Worm (Caenorhabditis elegans) whole organism, young adult: ENCODE results near the gene lec-11.

ENCODE experiments used
- B0035.1 ChIP-seq: sonication (generic microtip); optimal IDR thresholded peaks from 2 replicates; lab custom pipeline; 2016; ENCODE audit warnings: missing genetic modification characterization, mild to moderate bottlenecking, missing compliant biosample characterization, missing genotype, missing genetic modification reagents
- C17E4.6 ChIP-seq: fragments of 200-800 bp; sonication (Bioruptor generic); IDR thresholded peaks from 2 replicates; pipeline ENCODE4 v1.3.6; 2022; ENCODE audit warnings: missing genetic modification reagents, missing genetic modification characterization, missing compliant biosample characterization
- F10E7.11 ChIP-seq: sonication (generic microtip); optimal IDR thresholded peaks from 2 replicates; lab custom pipeline; 2017; ENCODE audit warnings: mild to moderate bottlenecking, missing genetic modification characterization, moderate library complexity, missing compliant biosample characterization
- F22D6.2 ChIP-seq: sonication (generic microtip); optimal IDR thresholded peaks from 2 replicates; lab custom pipeline; 2016; ENCODE audit warnings: mild to moderate bottlenecking, missing genetic modification characterization, missing compliant biosample characterization
- F23B12.7 ChIP-seq: sonication (generic microtip); optimal IDR thresholded peaks from 2 replicates; lab custom pipeline; 2017; ENCODE audit warnings: missing genetic modification characterization, mild to moderate bottlenecking, missing compliant biosample characterization, antibody characterized with exemption, moderate library complexity; ENCODE audit not compliant: insufficient read depth
- F33H1.4 ChIP-seq: fragments of 200-800 bp; sonication (Bioruptor generic); IDR thresholded peaks from 2 replicates; pipeline ENCODE4 v1.3.6; 2022; ENCODE audit warnings: missing genetic modification reagents, missing genetic modification characterization, missing compliant biosample characterization
- F55B11.4 ChIP-seq: sonication (generic microtip); optimal IDR thresholded peaks from 2 replicates; lab custom pipeline; 2016; ENCODE audit warnings: missing compliant biosample characterization, missing genetic modification characterization, borderline replicate concordance; ENCODE audit not compliant: insufficient read depth
- F57A8.1 ChIP-seq: fragments of 200-800 bp; sonication (Bioruptor generic); optimal IDR thresholded peaks from 2 replicates; lab custom pipeline; 2018; ENCODE audit warnings: mild to moderate bottlenecking, missing genetic modification characterization, moderate library complexity, missing compliant biosample characterization
- T07F8.4 ChIP-seq: sonication (generic microtip); optimal IDR thresholded peaks from 2 replicates; lab custom pipeline; 2016; ENCODE audit warnings: mild to moderate bottlenecking, missing genetic modification characterization, moderate library complexity, missing compliant biosample characterization
- Y53G8AR.9 ChIP-seq: fragments of 200-800 bp; sonication (Bioruptor generic); conservative IDR thresholded peaks from 2 replicates; pipeline ENCODE4 v1.3.6; 2022; ENCODE audit warnings: missing genetic modification reagents, missing genetic modification characterization, missing compliant biosample characterization
- Y56A3A.18 ChIP-seq: fragments of 200-800 bp; sonication (Bioruptor generic); IDR thresholded peaks from 2 replicates; pipeline ENCODE4 v1.3.6; 2022; ENCODE audit warnings: missing genetic modification reagents, missing genetic modification characterization, missing compliant biosample characterization
- Y67H2A.10 ChIP-seq: fragments of 200-800 bp; sonication (Bioruptor generic); conservative IDR thresholded peaks from 2 replicates; pipeline ENCODE4 v1.3.6; 2022; ENCODE audit warnings: missing genetic modification reagents, missing genetic modification characterization, missing compliant biosample characterization
- Y79H2A.3 ChIP-seq: fragments of 200-800 bp; sonication (Bioruptor generic); conservative IDR thresholded peaks from 2 replicates; pipeline ENCODE4 v1.3.6; 2022; ENCODE audit warnings: missing genetic modification reagents, missing genetic modification characterization, missing compliant biosample characterization
- akir-1 ChIP-seq: fragments of 200-800 bp; sonication (Bioruptor generic); optimal IDR thresholded peaks from 2 replicates; lab custom pipeline; 2018; ENCODE audit warnings: mild to moderate bottlenecking, missing genetic modification characterization, moderate library complexity, missing compliant biosample characterization
- attf-6 ChIP-seq: fragments of 200-800 bp; sonication (Bioruptor generic); IDR thresholded peaks from 2 replicates; pipeline ENCODE4 v1.3.6; 2022; ENCODE audit warnings: missing genetic modification reagents, missing genetic modification characterization, missing compliant biosample characterization
- bed-1 ChIP-seq: fragments of 200-800 bp; sonication (Bioruptor generic); IDR thresholded peaks from 2 replicates; pipeline ENCODE4 v1.3.6; 2022; ENCODE audit warnings: missing genetic modification reagents, missing genetic modification characterization, missing compliant biosample characterization
- ccch-3 ChIP-seq: fragments of 200-800 bp; sonication (Bioruptor generic); optimal IDR thresholded peaks from 2 replicates; lab custom pipeline; 2018; ENCODE audit warnings: mild to moderate bottlenecking, missing genetic modification characterization, missing compliant biosample characterization
- ceh-100 ChIP-seq: fragments of 200-800 bp; sonication (Bioruptor generic); IDR thresholded peaks from 2 replicates; pipeline ENCODE4 v1.3.6; 2022; ENCODE audit warnings: missing genetic modification reagents, missing genetic modification characterization, missing compliant biosample characterization
- ceh-58 ChIP-seq: fragments of 200-800 bp; sonication (Bioruptor generic); IDR thresholded peaks from 2 replicates; pipeline ENCODE4 v1.3.6; 2022; ENCODE audit warnings: missing genetic modification characterization, missing compliant biosample characterization
- ceh-91 ChIP-seq: fragments of 200-800 bp; sonication (Bioruptor generic); IDR thresholded peaks from 2 replicates; pipeline ENCODE4 v1.3.6; 2022; ENCODE audit warnings: missing genetic modification reagents, missing genetic modification characterization, missing compliant biosample characterization
- dpl-1 ChIP-seq: fragments of 150-350 bp; optimal IDR thresholded peaks from 2 replicates; lab custom pipeline; 2014; ENCODE audit warnings: missing biosample characterization, missing genetic modification reagents, missing genetic modification characterization
- egl-44 ChIP-seq: fragments of 200-800 bp; sonication (Bioruptor generic); IDR thresholded peaks from 2 replicates; pipeline ENCODE4 v1.3.6; 2022; ENCODE audit warnings: missing genetic modification reagents, missing genetic modification characterization, missing compliant biosample characterization
- egrh-3 ChIP-seq: fragments of 200-800 bp; sonication (Bioruptor generic); IDR thresholded peaks from 2 replicates; pipeline ENCODE4 v1.3.6; 2022; ENCODE audit warnings: missing genetic modification reagents, missing genetic modification characterization, missing compliant biosample characterization
- ets-4 ChIP-seq: fragments of 200-800 bp; sonication (Bioruptor generic); optimal IDR thresholded peaks from 2 replicates; lab custom pipeline; 2018; ENCODE audit warnings: mild to moderate bottlenecking, missing genetic modification characterization, missing compliant biosample characterization
- fkh-3 ChIP-seq: sonication (generic microtip); optimal IDR thresholded peaks from 2 replicates; lab custom pipeline; 2016; ENCODE audit warnings: mild to moderate bottlenecking, missing genetic modification characterization, missing compliant biosample characterization
- him-1 ChIP-seq: sonication (generic microtip); optimal IDR thresholded peaks from 2 replicates; lab custom pipeline; 2016; ENCODE audit warnings: missing genotype, missing genetic modification reagents, missing genetic modification characterization, missing compliant biosample characterization
- hlh-12 ChIP-seq: sonication (generic microtip); optimal IDR thresholded peaks from 2 replicates; lab custom pipeline; 2016; ENCODE audit warnings: missing genetic modification characterization, missing compliant biosample characterization
- hmg-20 ChIP-seq: fragments of 200-800 bp; sonication (Bioruptor generic); IDR thresholded peaks from 2 replicates; pipeline ENCODE4 v1.3.6; 2022; ENCODE audit warnings: missing genetic modification reagents, missing genetic modification characterization, missing compliant biosample characterization
- hsf-1 ChIP-seq: fragments of 200-800 bp; sonication (Bioruptor generic); IDR thresholded peaks from 2 replicates; pipeline ENCODE4 v1.3.6; 2022; ENCODE audit warnings: missing genetic modification reagents, missing genetic modification characterization, missing compliant biosample characterization
- lin-26 ChIP-seq: fragments of 200-800 bp; sonication (Bioruptor generic); IDR thresholded peaks from 2 replicates; pipeline ENCODE4 v1.3.6; 2022; ENCODE audit warnings: missing genetic modification reagents, missing genetic modification characterization, missing compliant biosample characterization
- lin-54 ChIP-seq: fragments of 200-800 bp; sonication (Bioruptor generic); optimal IDR thresholded peaks from 2 replicates; lab custom pipeline; 2018; ENCODE audit warnings: mild to moderate bottlenecking, missing genetic modification characterization, missing compliant biosample characterization
- mcd-1 ChIP-seq: fragments of 200-800 bp; sonication (Bioruptor generic); IDR thresholded peaks from 2 replicates; pipeline ENCODE4 v1.3.6; 2022; ENCODE audit warnings: missing genetic modification reagents, missing genetic modification characterization, missing compliant biosample characterization
- mes-4 ChIP-seq: sonication (generic microtip); optimal IDR thresholded peaks from 2 replicates; lab custom pipeline; 2016; ENCODE audit warnings: missing genotype, missing genetic modification characterization, missing compliant biosample characterization
- nhr-179 ChIP-seq: sonication (generic microtip); optimal IDR thresholded peaks from 2 replicates; lab custom pipeline; 2016; ENCODE audit warnings: mild to moderate bottlenecking, missing genetic modification characterization, missing compliant biosample characterization
- pbrm-1 ChIP-seq: fragments of 200-800 bp; sonication (Bioruptor generic); IDR thresholded peaks from 2 replicates; pipeline ENCODE4 v1.3.6; 2022; ENCODE audit warnings: missing genetic modification reagents, missing genetic modification characterization, missing compliant biosample characterization
- rec-8 ChIP-seq, 2 experiments: sonication (generic microtip); optimal IDR thresholded peaks; 2 replicates each; lab custom pipeline; 2016; ENCODE audit warnings: mild to moderate bottlenecking in 2 of 2, missing genetic modification characterization in 2 of 2, missing genetic modification reagents in 2 of 2, missing genotype in 2 of 2, missing biosample characterization in 1 of 2, missing compliant biosample characterization in 1 of 2, moderate library complexity in 1 of 2
- snpc-1.1 ChIP-seq: sonication (generic microtip); optimal IDR thresholded peaks from 2 replicates; lab custom pipeline; 2017; ENCODE audit warnings: missing genetic modification characterization, mild to moderate bottlenecking, missing compliant biosample characterization, antibody characterized with exemption, moderate library complexity, missing genotype, missing genetic modification reagents; ENCODE audit not compliant: insufficient read depth
- snpc-1.3 ChIP-seq: sonication (generic microtip); optimal IDR thresholded peaks from 2 replicates; lab custom pipeline; 2017; ENCODE audit warnings: missing genetic modification characterization, mild to moderate bottlenecking, missing compliant biosample characterization, antibody characterized with exemption, moderate library complexity, missing genotype, missing genetic modification reagents; ENCODE audit not compliant: insufficient read depth
- snpc-3.4 ChIP-seq: sonication (generic microtip); optimal IDR thresholded peaks from 2 replicates; lab custom pipeline; 2017; ENCODE audit warnings: missing genetic modification characterization, mild to moderate bottlenecking, missing compliant biosample characterization, antibody characterized with exemption, moderate library complexity, missing genotype, missing genetic modification reagents
- snpc-4 ChIP-seq, 5 experiments: fragments of 150-350 bp in 1 of 5; sonication (generic microtip) in 4 of 5; optimal IDR thresholded peaks; 2 replicates each; lab custom pipeline; 2014 to 2018; ENCODE audit warnings: missing genetic modification characterization in 5 of 5, missing biosample characterization in 3 of 5, antibody characterized with exemption in 2 of 5, mild to moderate bottlenecking in 2 of 5, missing compliant biosample characterization in 2 of 5, missing genotype in 2 of 5, moderate library complexity in 2 of 5, missing genetic modification reagents in 1 of 5
- somi-1 ChIP-seq: fragments of 200-800 bp; sonication (Bioruptor generic); optimal IDR thresholded peaks from 2 replicates; lab custom pipeline; 2018; ENCODE audit warnings: mild to moderate bottlenecking, missing genetic modification characterization, missing compliant biosample characterization
- tbp1 ChIP-seq: fragments of 200-800 bp; sonication (Bioruptor generic); optimal IDR thresholded peaks from 2 replicates; lab custom pipeline; 2018; ENCODE audit warnings: mild to moderate bottlenecking, missing genetic modification characterization, missing compliant biosample characterization
- tbx-9 ChIP-seq: sonication (generic microtip); optimal IDR thresholded peaks from 2 replicates; lab custom pipeline; 2016; ENCODE audit warnings: borderline replicate concordance, missing genetic modification characterization, inconsistent platforms, missing compliant biosample characterization
- unc-130 ChIP-seq: sonication (generic microtip); optimal IDR thresholded peaks from 2 replicates; lab custom pipeline; 2016; ENCODE audit warnings: missing genetic modification reagents, missing genetic modification characterization, missing compliant biosample characterization
- ztf-25 ChIP-seq: fragments of 200-800 bp; sonication (Bioruptor generic); IDR thresholded peaks from 2 replicates; pipeline ENCODE4 v1.3.6; 2022; ENCODE audit warnings: missing genetic modification reagents, missing genetic modification characterization, missing compliant biosample characterization

The lec-11 gene

ce11 chrIV:6556624-6557368 is 33.2 kb downstream of the lec-11 start, which contains the start of gene try-3 (continued):
- TF ChIP-seq unc-130 (GFP tag; lab: Kevin White, UChicago), result no peak
- no peak for TF ChIP-seq akir-1
- TF ChIP-seq hmg-20 (GFP tag; lab: Robert Waterston, UW), result peak; percentile 71
- no peak for TF ChIP-seq tbx-9 (tag; lab: Kevin White, UChicago)
- peak; percentile 13 for TF ChIP-seq ets-4
- TF ChIP-seq egl-44 (GFP tag; lab: Robert Waterston, UW), result peak; percentile 31; the same call in 1 of the 2 replicates
- peak; percentile 18 to 46 for TF ChIP-seq rec-8 (tag; optimal IDR thresholded peaks at IDR 0.05; lab: Kevin White, UChicago)
- TF ChIP-seq mes-4 (tag; lab: Kevin White, UChicago), result no peak
- no peak for TF ChIP-seq ccch-3 (GFP tag; lab: Kevin White, UChicago)
- no peak for TF ChIP-seq hlh-12 (tag; lab: Kevin White, UChicago)
- 0 out of 2 replicates have a peak, but pooled peaks have one; percentile 18 for TF ChIP-seq C17E4.6 (GFP tag; lab: Robert Waterston, UW)
- TF ChIP-seq F10E7.11 (tag; lab: Kevin White, UChicago), result no peak
- TF ChIP-seq attf-6 (GFP tag; lab: Robert Waterston, UW), result peak; percentile 82; the same call in 1 of the 2 replicates
- TF ChIP-seq fkh-3 (tag; lab: Kevin White, UChicago), result no peak
- peak; percentile 49; the same call in 1 of the 2 replicates for TF ChIP-seq hsf-1 (GFP tag; lab: Robert Waterston, UW)
- TF ChIP-seq F55B11.4, result no peak
- peak; percentile 75 for TF ChIP-seq snpc-1.3 (tag; lab: Kevin White, UChicago)
- TF ChIP-seq ztf-25 (GFP tag; lab: Robert Waterston, UW), result peak; percentile 63; the same call in 1 of the 2 replicates
- peak; percentile 15 for TF ChIP-seq somi-1
- no peak for TF ChIP-seq snpc-3.4
- TF ChIP-seq snpc-4 (GFP tag; optimal IDR thresholded peaks at IDR 0.05; lab: Kevin White, UChicago), result peak; percentile 79
- TF ChIP-seq snpc-4 (tag; optimal IDR thresholded peaks at IDR 0.05; lab: Kevin White, UChicago), result peak; percentile 18 to 93 (median 89)
- 0 out of 2 replicates have a peak, but pooled peaks have one; percentile 27 for TF ChIP-seq Y56A3A.18 (GFP tag; lab: Robert Waterston, UW)
- peak; percentile 74 for TF ChIP-seq lin-54
- TF ChIP-seq egrh-3 (GFP tag; lab: Robert Waterston, UW), result peak; percentile 73
- peak; percentile 23 for TF ChIP-seq T07F8.4 (tag; lab: Kevin White, UChicago)
- TF ChIP-seq dpl-1, result peak; percentile 15
- peak; percentile 94 for TF ChIP-seq him-1 (tag; lab: Kevin White, UChicago)
- peak; percentile 98 for TF ChIP-seq tbp1 (GFP tag; lab: Kevin White, UChicago)
- TF ChIP-seq F33H1.4 (GFP tag; lab: Robert Waterston, UW), result peak; percentile 58
- no peak for TF ChIP-seq bed-1 (GFP tag; lab: Robert Waterston, UW)
- TF ChIP-seq F22D6.2, result no peak
- TF ChIP-seq F57A8.1 (GFP tag; lab: Kevin White, UChicago), result no peak
- peak; percentile 50 for TF ChIP-seq snpc-1.1
- peak; percentile 85 for TF ChIP-seq lin-26 (GFP tag; lab: Robert Waterston, UW)
- TF ChIP-seq Y53G8AR.9 (GFP tag; lab: Robert Waterston, UW), result peak; percentile 72; the same call in 1 of the 2 replicates
- TF ChIP-seq ceh-58 (GFP tag; lab: Robert Waterston, UW), result 0 out of 2 replicates have a peak, but pooled peaks have one; percentile 68
- TF ChIP-seq pbrm-1, result peak; percentile 90
- peak; percentile 82 for TF ChIP-seq mcd-1 (GFP tag; lab: Robert Waterston, UW)
- TF ChIP-seq Y79H2A.3 (GFP tag; lab: Robert Waterston, UW), result peak; percentile 61; the same call in 1 of the 2 replicates
- TF ChIP-seq ceh-91 (GFP tag; lab: Robert Waterston, UW), result peak; percentile 47
- peak; percentile 65 for TF ChIP-seq F23B12.7 (tag; lab: Kevin White, UChicago)
- TF ChIP-seq Y67H2A.10 (GFP tag; lab: Robert Waterston, UW), result no peak
- peak; percentile 36 for TF ChIP-seq B0035.1 (tag; lab: Kevin White, UChicago)
- TF ChIP-seq nhr-179, result no peak
- TF ChIP-seq ceh-100 (GFP tag; lab: Robert Waterston, UW), result peak; percentile 72
